Worm (Caenorhabditis elegans) whole organism, L2 larva: ENCODE measurements around the gene srbc-40.

Experiments
- C34F6.9 ChIP-seq: fragments of 150-350 bp; optimal IDR thresholded peaks from 2 replicates; lab custom pipeline; 2014; ENCODE audit warnings: missing biosample characterization, missing genetic modification characterization
- R02D3.7 ChIP-seq: fragments of 150-350 bp; optimal IDR thresholded peaks from 2 replicates; lab custom pipeline; 2014; ENCODE audit warnings: missing biosample characterization, missing genetic modification characterization
- Y55F3AM.14 ChIP-seq: fragments of 200-800 bp; sonication (Bioruptor generic); optimal IDR thresholded peaks from 2 replicates; lab custom pipeline; 2018; ENCODE audit warnings: mild to moderate bottlenecking, missing genetic modification characterization, missing compliant biosample characterization
- ZK546.5 ChIP-seq: sonication (generic microtip); optimal IDR thresholded peaks from 2 replicates; lab custom pipeline; 2017; ENCODE audit warnings: missing biosample characterization, missing genetic modification characterization
- alr-1 ChIP-seq: fragments of 150-350 bp; optimal IDR thresholded peaks from 2 replicates; lab custom pipeline; 2014; ENCODE audit warnings: missing biosample characterization, missing genetic modification characterization
- aly-2 ChIP-seq: fragments of 150-350 bp; optimal IDR thresholded peaks from 2 replicates; lab custom pipeline; 2014; ENCODE audit warnings: missing biosample characterization, missing genetic modification characterization
- ama-1 ChIP-seq: fragments of 150-350 bp; optimal IDR thresholded peaks from 2 replicates; lab custom pipeline; 2018; ENCODE audit warnings: inconsistent platforms
- blmp-1 ChIP-seq: sonication (generic microtip); optimal IDR thresholded peaks from 2 replicates; lab custom pipeline; 2017; ENCODE audit warnings: missing genetic modification characterization, mild to moderate bottlenecking, missing compliant biosample characterization, antibody characterized with exemption, moderate library complexity; ENCODE audit not compliant: insufficient read depth
- ceh-16 ChIP-seq: fragments of 150-350 bp; optimal IDR thresholded peaks from 2 replicates; lab custom pipeline; 2014; ENCODE audit warnings: missing biosample characterization, missing genetic modification characterization
- ceh-82 ChIP-seq: fragments of 150-350 bp; optimal IDR thresholded peaks from 2 replicates; lab custom pipeline; 2014; ENCODE audit warnings: missing biosample characterization, missing genetic modification characterization
- crh-2 ChIP-seq: sonication (generic microtip); optimal IDR thresholded peaks from 2 replicates; lab custom pipeline; 2017; ENCODE audit warnings: missing biosample characterization, missing genetic modification characterization
- egl-27 ChIP-seq: sonication (generic microtip); optimal IDR thresholded peaks from 3 replicates; lab custom pipeline; 2017; ENCODE audit warnings: missing biosample characterization, missing genetic modification reagents, missing genetic modification characterization
- elt-1 ChIP-seq: fragments of 150-350 bp; optimal IDR thresholded peaks from 2 replicates; lab custom pipeline; 2014; ENCODE audit warnings: missing biosample characterization, missing genetic modification characterization
- elt-3 ChIP-seq: sonication (generic microtip); optimal IDR thresholded peaks from 2 replicates; lab custom pipeline; 2017; ENCODE audit warnings: missing biosample characterization, missing genetic modification characterization
- fos-1 ChIP-seq: fragments of 150-350 bp; optimal IDR thresholded peaks from 2 replicates; lab custom pipeline; 2014; ENCODE audit warnings: missing biosample characterization, missing genetic modification characterization
- lin-11 ChIP-seq: fragments of 150-350 bp; sonication (generic microtip); optimal IDR thresholded peaks from 2 replicates; lab custom pipeline; 2014; ENCODE audit warnings: missing biosample characterization, missing genetic modification characterization, inconsistent platforms, mixed read lengths
- lin-39 ChIP-seq: fragments of 150-350 bp; optimal IDR thresholded peaks from 2 replicates; lab custom pipeline; 2014; ENCODE audit warnings: missing biosample characterization, missing genetic modification reagents, missing genetic modification characterization
- lsy-2 ChIP-seq, 2 experiments: fragments of 150-350 bp in 1 of 2; sonication (generic microtip) in 1 of 2; optimal IDR thresholded peaks; 2 replicates each; lab custom pipeline; 2014 to 2017; ENCODE audit warnings: missing biosample characterization in 2 of 2, missing genetic modification characterization in 2 of 2
- mab-5 ChIP-seq: fragments of 150-350 bp; optimal IDR thresholded peaks from 2 replicates; lab custom pipeline; 2014; ENCODE audit warnings: missing biosample characterization, missing genetic modification characterization
- mbf-1 ChIP-seq: sonication (generic microtip); optimal IDR thresholded peaks from 2 replicates; lab custom pipeline; 2017; ENCODE audit warnings: missing biosample characterization, missing genetic modification characterization
- mdl-1 ChIP-seq, 2 experiments: fragments of 150-350 bp in 1 of 2; sonication (generic microtip) in 1 of 2; optimal IDR thresholded peaks; 2 replicates each; lab custom pipeline; 2017; ENCODE audit warnings: missing biosample characterization in 2 of 2, missing genetic modification characterization in 2 of 2
- nhr-10 ChIP-seq: sonication (generic microtip); optimal IDR thresholded peaks from 2 replicates; lab custom pipeline; 2017; ENCODE audit warnings: missing biosample characterization, missing genetic modification characterization
- nhr-11 ChIP-seq: fragments of 150-350 bp; optimal IDR thresholded peaks from 2 replicates; lab custom pipeline; 2014; ENCODE audit warnings: missing biosample characterization, missing genetic modification characterization
- nhr-12 ChIP-seq: fragments of 150-350 bp; optimal IDR thresholded peaks from 2 replicates; lab custom pipeline; 2014; ENCODE audit warnings: missing biosample characterization, missing genetic modification characterization
- nhr-23 ChIP-seq: fragments of 150-350 bp; optimal IDR thresholded peaks from 2 replicates; lab custom pipeline; 2014; ENCODE audit warnings: missing biosample characterization, missing genetic modification reagents, missing genetic modification characterization
- nhr-237 ChIP-seq: fragments of 150-350 bp; optimal IDR thresholded peaks from 2 replicates; lab custom pipeline; 2014; ENCODE audit warnings: missing biosample characterization, missing genetic modification characterization
- nhr-25 ChIP-seq: fragments of 150-350 bp; sonication (generic microtip); optimal IDR thresholded peaks from 3 replicates; lab custom pipeline; 2014; ENCODE audit warnings: missing biosample characterization, missing genetic modification characterization
- nhr-6 ChIP-seq: fragments of 150-350 bp; optimal IDR thresholded peaks from 2 replicates; lab custom pipeline; 2014; ENCODE audit warnings: missing biosample characterization, missing genetic modification characterization
- peb-1 ChIP-seq: fragments of 150-350 bp; optimal IDR thresholded peaks from 2 replicates; lab custom pipeline; 2014; ENCODE audit warnings: missing biosample characterization, missing genetic modification characterization
- sma-3 ChIP-seq: sonication (generic microtip); optimal IDR thresholded peaks from 2 replicates; lab custom pipeline; 2016; ENCODE audit warnings: missing genetic modification reagents, missing genetic modification characterization, missing compliant biosample characterization
- snpc-4 ChIP-seq: fragments of 150-350 bp; optimal IDR thresholded peaks from 2 replicates; lab custom pipeline; 2014; ENCODE audit warnings: missing biosample characterization, missing genetic modification characterization
- unc-39 ChIP-seq: fragments of 150-350 bp; optimal IDR thresholded peaks from 2 replicates; lab custom pipeline; 2014; ENCODE audit warnings: missing biosample characterization, missing genetic modification characterization
- unc-62 ChIP-seq: fragments of 150-350 bp; optimal IDR thresholded peaks from 2 replicates; lab custom pipeline; 2014; ENCODE audit warnings: missing biosample characterization, missing genetic modification reagents, missing genetic modification characterization
- zag-1 ChIP-seq: fragments of 150-350 bp; optimal IDR thresholded peaks from 2 replicates; lab custom pipeline; 2014; ENCODE audit warnings: missing biosample characterization, missing genetic modification characterization
- ztf-1 ChIP-seq: fragments of 200-800 bp; sonication (Bioruptor generic); conservative IDR thresholded peaks from 2 replicates; pipeline ENCODE4 v1.3.6; 2022; ENCODE audit warnings: missing genetic modification characterization, missing compliant biosample characterization
- ztf-4 ChIP-seq: fragments of 150-350 bp; optimal IDR thresholded peaks from 2 replicates; lab custom pipeline; 2014; ENCODE audit warnings: missing biosample characterization, missing genetic modification characterization

The srbc-40 gene

DNA sequence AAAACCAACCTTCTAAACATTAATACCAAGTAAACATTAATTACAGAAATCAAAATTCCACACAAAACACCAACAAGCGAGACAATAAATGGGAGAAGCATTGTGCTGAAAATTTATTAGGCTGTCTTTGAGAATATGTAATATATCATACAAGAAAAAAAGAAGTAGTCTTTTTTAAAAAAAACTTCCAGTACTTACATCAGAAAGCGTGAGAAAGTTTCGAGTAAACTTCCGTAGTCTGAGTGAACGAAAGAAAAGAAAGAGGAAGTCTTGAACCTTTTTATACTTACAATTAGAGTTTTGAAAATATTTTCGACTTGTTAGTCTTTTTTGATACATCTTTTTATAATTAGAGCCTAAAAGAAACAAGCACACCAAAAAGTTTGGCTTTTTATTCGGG, at the start of gene srbc-40:
Gene srbc-40 (minus strand): TSS at position 101 of the 400 bp plus-strand sequence.
- no peak for TF ChIP-seq nhr-25 (tag; lab: Kevin White, UChicago)

- TF ChIP-seq peb-1 (no peak), C34F6.9 (tag; lab: Kevin White, UChicago) (no peak), unc-62 (GFP tag; lab: Kevin White, UChicago) (no peak), sma-3 (no peak), unc-39 (tag; lab: Kevin White, UChicago) (no peak), nhr-25 (tag; lab: Kevin White, UChicago) (no peak), mbf-1 (tag; lab: Kevin White, UChicago) (no peak), nhr-237 (tag; lab: Kevin White, UChicago) (no peak), nhr-23 (tag; lab: Kevin White, UChicago) (no peak), aly-2 (no peak), zag-1 (no peak), lsy-2 (tag; optimal IDR thresholded peaks at IDR 0.05; lab: Kevin White, UChicago) (no peak), fos-1 (tag; lab: Kevin White, UChicago) (no peak)
Observed at ce11 chrV:764732-765131, 45.1 kb upstream of the srbc-40 start, which contains the start of gene str-238. TSS of gene str-238 (plus strand) at chrV:765032.

ce11 chrV:762340-762739, 42.7 kb upstream of the srbc-40 start, which contains the start of gene srp-2:
TSS of gene srp-2 (plus strand) at chrV:762640.
- TF ChIP-seq nhr-6 (tag; lab: Kevin White, UChicago), result no peak
- no peak for TF ChIP-seq unc-39 (tag; lab: Kevin White, UChicago)
- TF ChIP-seq, all 48 proteins: peak for 0

ce11 chrV:761882-762281, 42.3 kb upstream of the srbc-40 start, which contains the start of gene C05E4.12:
TSS of gene C05E4.12 (minus strand) at chrV:761982.
- TF ChIP-seq fos-1 (tag; lab: Kevin White, UChicago), result no peak
- TF ChIP-seq C34F6.9 (tag; lab: Kevin White, UChicago), result no peak
- TF ChIP-seq mbf-1 (tag; lab: Kevin White, UChicago), result no peak
- no peak for TF ChIP-seq elt-1
- TF ChIP-seq mab-5 (tag; lab: Kevin White, UChicago), result no peak
- no peak for TF ChIP-seq blmp-1 (tag; lab: Kevin White, UChicago)
- no peak for TF ChIP-seq unc-62 (GFP tag; lab: Kevin White, UChicago)
- no peak for TF ChIP-seq ztf-1
- TF ChIP-seq mdl-1 (tag; optimal IDR thresholded peaks at IDR 0.05; lab: Kevin White, UChicago), result no peak
- TF ChIP-seq nhr-237 (tag; lab: Kevin White, UChicago), result no peak
- no peak for TF ChIP-seq sma-3
- TF ChIP-seq nhr-23 (tag; lab: Kevin White, UChicago), result no peak

DNA sequence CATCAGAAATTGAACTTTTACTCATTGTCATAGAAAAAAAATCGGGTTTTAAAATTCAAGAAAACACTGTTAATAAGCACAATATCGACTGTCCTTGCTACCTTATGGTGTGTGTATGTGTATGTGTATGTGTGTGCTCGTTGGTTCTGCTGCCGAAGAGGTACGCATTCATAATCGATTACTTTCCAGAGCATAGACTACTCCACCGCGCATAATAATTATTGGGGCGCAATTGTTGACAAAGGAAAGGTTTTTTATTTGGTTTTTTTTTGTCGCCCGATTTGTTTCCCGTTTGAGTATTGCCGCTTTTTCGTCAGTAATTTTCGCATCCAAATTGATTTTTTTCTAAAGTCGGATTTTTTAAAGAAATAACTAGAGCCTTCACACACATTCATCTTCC, 41.6 kb upstream of the srbc-40 start, which contains the start of gene C05E4.15:
Gene C05E4.15 (minus strand): TSS at position 101 of the 400 bp plus-strand sequence.
- no peak for TF ChIP-seq R02D3.7 (tag; lab: Kevin White, UChicago)
- no peak for TF ChIP-seq nhr-25 (tag; lab: Kevin White, UChicago)
- TF ChIP-seq ztf-1, result no peak
- no peak for TF ChIP-seq egl-27 (tag; lab: Kevin White, UChicago)
- no peak for TF ChIP-seq ceh-16 (tag; lab: Kevin White, UChicago)
- no peak for TF ChIP-seq Y55F3AM.14 (GFP tag; lab: Kevin White, UChicago)
- no peak for TF ChIP-seq aly-2
- TF ChIP-seq lin-11 (tag; lab: Kevin White, UChicago), result no peak
- TF ChIP-seq nhr-6 (tag; lab: Kevin White, UChicago), result no peak
- TF ChIP-seq lsy-2 (tag; optimal IDR thresholded peaks at IDR 0.05; lab: Kevin White, UChicago), result no peak
- no peak for TF ChIP-seq ama-1 (lab: Kevin White, UChicago)
- no peak for TF ChIP-seq nhr-237 (tag; lab: Kevin White, UChicago)
- TF ChIP-seq sma-3, result no peak
- no peak for TF ChIP-seq snpc-4
- TF ChIP-seq elt-3 (tag; lab: Kevin White, UChicago), result no peak
- no peak for TF ChIP-seq mab-5 (tag; lab: Kevin White, UChicago)
- TF ChIP-seq ztf-4 (tag; lab: Kevin White, UChicago), result no peak

DNA sequence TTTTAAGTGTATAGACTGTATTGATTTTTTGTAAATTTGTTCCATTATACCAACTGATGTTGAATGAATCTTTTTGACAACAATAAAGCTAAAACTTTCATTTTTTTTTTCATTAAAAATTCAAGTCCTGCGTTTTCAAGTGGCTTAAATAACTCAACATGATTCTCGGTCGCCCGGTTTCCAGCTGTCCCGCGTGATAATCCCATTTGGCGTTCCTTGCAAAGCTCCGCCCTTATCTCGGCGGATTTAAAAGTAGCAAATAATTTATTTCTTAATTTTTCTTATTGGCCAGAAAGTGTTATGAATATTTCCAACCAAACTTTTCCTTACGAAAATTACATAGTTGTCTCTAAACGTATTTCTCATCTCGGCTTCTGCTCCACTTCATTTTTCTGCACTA, 36.5 kb upstream of the srbc-40 start, which contains the start of gene str-20:
Gene str-20 (plus strand): TSS at position 301 of the 400 bp plus-strand sequence.
- TF ChIP-seq nhr-25 (tag; lab: Kevin White, UChicago), result no peak
- TF ChIP-seq R02D3.7 (tag; lab: Kevin White, UChicago), result no peak
- no peak for TF ChIP-seq nhr-11 (tag; lab: Kevin White, UChicago)
- no peak for TF ChIP-seq ZK546.5 (tag; lab: Kevin White, UChicago)
- no peak for TF ChIP-seq Y55F3AM.14 (GFP tag; lab: Kevin White, UChicago)
- TF ChIP-seq lin-11 (tag; lab: Kevin White, UChicago), result no peak
- TF ChIP-seq ztf-4 (tag; lab: Kevin White, UChicago), result no peak
- TF ChIP-seq nhr-12 (tag; lab: Kevin White, UChicago), result no peak
- TF ChIP-seq snpc-4, result no peak
- TF ChIP-seq aly-2, result no peak
- TF ChIP-seq ceh-82 (tag; lab: Kevin White, UChicago), result no peak
- TF ChIP-seq nhr-10 (tag; lab: Kevin White, UChicago), result no peak
- no peak for TF ChIP-seq nhr-6 (tag; lab: Kevin White, UChicago)
- TF ChIP-seq alr-1 (tag; lab: Kevin White, UChicago), result no peak
- TF ChIP-seq lin-39 (tag; lab: Kevin White, UChicago), result no peak
- no peak for TF ChIP-seq mab-5 (tag; lab: Kevin White, UChicago)
- TF ChIP-seq lsy-2 (tag; optimal IDR thresholded peaks at IDR 0.05; lab: Kevin White, UChicago), result no peak
- no peak for TF ChIP-seq blmp-1 (tag; lab: Kevin White, UChicago)
- TF ChIP-seq crh-2 (tag; lab: Kevin White, UChicago), result no peak
